Fruit fly (Drosophila melanogaster) whole organism, adult: ENCODE measurements around the gene mtDNA-helicase.

Experiments used
- CG1620 ChIP-seq: fragments of 200-800 bp; sonication (Bioruptor generic); optimal IDR thresholded peaks from 2 replicates; lab custom pipeline; 2016; ENCODE audit warnings: missing biosample characterization, missing genetic modification characterization
- Crg-1 ChIP-seq: fragments of 200-800 bp; sonication (Bioruptor generic); optimal IDR thresholded peaks from 2 replicates; lab custom pipeline; 2016; ENCODE audit warnings: missing biosample characterization, missing genetic modification characterization
- pad ChIP-seq: fragments of 200-800 bp; sonication (Bioruptor generic); optimal IDR thresholded peaks from 3 replicates; lab custom pipeline; 2017; ENCODE audit warnings: missing biosample characterization, missing genetic modification characterization, mild to moderate bottlenecking, moderate library complexity, missing genetic modification reagents

DNA sequence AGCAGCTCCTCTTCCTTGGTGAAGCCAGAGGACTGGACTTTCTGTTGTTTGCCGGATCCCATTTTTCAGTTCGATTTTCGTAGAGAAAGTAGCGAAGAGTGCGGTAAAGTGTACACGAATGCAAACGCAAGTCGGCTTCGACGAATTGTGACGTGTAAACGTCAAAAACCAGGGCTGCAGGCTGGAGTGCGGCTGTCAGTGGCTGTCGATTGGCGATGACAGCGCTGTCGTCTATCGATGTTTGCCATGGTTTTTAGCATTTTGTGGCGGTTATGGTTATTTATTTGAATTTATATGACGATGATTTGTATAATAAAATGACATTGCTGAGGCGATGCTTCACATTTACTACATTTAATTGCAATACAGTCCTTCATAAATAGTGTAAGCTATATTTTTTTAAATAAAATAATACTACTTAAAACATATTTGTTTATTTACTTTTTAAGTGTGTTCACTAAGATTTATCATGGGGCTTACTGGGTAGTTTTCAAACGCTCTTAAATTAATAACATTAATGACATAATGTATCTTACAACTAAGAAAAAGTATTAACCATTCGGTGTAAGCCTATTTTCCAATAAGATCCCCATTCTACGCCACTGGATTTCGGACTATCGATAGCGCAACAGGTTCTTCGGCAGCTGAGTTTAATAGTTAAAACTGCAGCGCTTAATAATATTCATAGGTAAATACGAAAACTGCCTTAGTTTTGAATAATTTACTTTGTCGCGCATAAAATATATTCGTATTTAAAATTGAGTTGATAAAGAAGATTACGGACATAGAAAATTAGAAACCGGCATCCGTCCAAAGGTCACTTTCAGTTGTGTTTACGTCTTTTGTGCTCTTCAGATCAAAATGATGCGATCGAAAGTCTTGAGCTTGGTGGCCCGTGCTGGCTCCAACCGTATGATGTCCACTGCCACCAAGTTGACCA lies 25.0 kb upstream of the mtDNA-helicase start, which contains the start of the genes CG5885 and CG4598:
- TF ChIP-seq CG1620 (peak; percentile 60), Crg-1 (GFP tag; lab: Kevin White, UChicago) (peak; percentile 34), pad (GFP tag; lab: Kevin White, UChicago) (peak; percentile 23)
